Worm (Caenorhabditis elegans) whole organism, early embryonic: ENCODE data around the gene Y26G10.5.

ENCODE experiments used
- B0310.2 ChIP-seq: sonication (generic microtip); optimal IDR thresholded peaks from 2 replicates; lab custom pipeline; 2016; ENCODE audit warnings: mild to moderate bottlenecking, missing genetic modification characterization, missing compliant biosample characterization
- F13C5.2 ChIP-seq: sonication (generic microtip); optimal IDR thresholded peaks from 2 replicates; lab custom pipeline; 2017; ENCODE audit warnings: mild to moderate bottlenecking, missing genetic modification characterization, inconsistent platforms, missing compliant biosample characterization
- aly-1 ChIP-seq: sonication (generic microtip); optimal IDR thresholded peaks from 2 replicates; lab custom pipeline; 2016; ENCODE audit warnings: missing genetic modification characterization, missing compliant biosample characterization
- ama-1 ChIP-seq: fragments of 150-350 bp; optimal IDR thresholded peaks from 2 replicates; lab custom pipeline; 2014
- ceh-13 ChIP-seq: fragments of 200-800 bp; sonication (Bioruptor generic); optimal IDR thresholded peaks from 2 replicates; lab custom pipeline; 2018; ENCODE audit warnings: mild to moderate bottlenecking, missing genetic modification characterization, missing compliant biosample characterization
- ceh-36 ChIP-seq: sonication (generic microtip); optimal IDR thresholded peaks from 2 replicates; lab custom pipeline; 2016; ENCODE audit warnings: missing genetic modification characterization, inconsistent platforms, missing compliant biosample characterization
- ets-7 ChIP-seq: sonication (generic microtip); optimal IDR thresholded peaks from 2 replicates; lab custom pipeline; 2016; ENCODE audit warnings: missing genotype, missing genetic modification characterization, missing compliant biosample characterization
- flt-1 ChIP-seq: fragments of 200-800 bp; sonication (Bioruptor generic); IDR thresholded peaks from 2 replicates; pipeline ENCODE4 v1.3.6; 2022; ENCODE audit warnings: missing genetic modification characterization, missing compliant biosample characterization
- hmbx-1 ChIP-seq: sonication (generic microtip); optimal IDR thresholded peaks from 2 replicates; lab custom pipeline; 2016; ENCODE audit warnings: mild to moderate bottlenecking, missing genetic modification characterization, missing compliant biosample characterization
- hmg-4 ChIP-seq: fragments of 200-800 bp; sonication (Bioruptor generic); optimal IDR thresholded peaks from 2 replicates; lab custom pipeline; 2018; ENCODE audit warnings: mild to moderate bottlenecking, missing genetic modification characterization, missing compliant biosample characterization
- hnd-1 ChIP-seq: sonication (generic microtip); optimal IDR thresholded peaks from 2 replicates; lab custom pipeline; 2016; ENCODE audit warnings: missing genetic modification characterization, missing compliant biosample characterization
- pes-1 ChIP-seq: fragments of 200-800 bp; sonication (Bioruptor generic); IDR thresholded peaks from 2 replicates; pipeline ENCODE4 v1.3.6; 2022; ENCODE audit warnings: missing genetic modification reagents, missing genetic modification characterization, missing compliant biosample characterization
- scrt-1 ChIP-seq: fragments of 200-800 bp; sonication (Bioruptor generic); IDR thresholded peaks from 2 replicates; pipeline ENCODE4 v1.3.6; 2022; ENCODE audit warnings: missing genetic modification characterization, missing compliant biosample characterization
- sea-1 ChIP-seq: fragments of 200-800 bp; sonication (Bioruptor generic); conservative IDR thresholded peaks from 2 replicates; pipeline ENCODE4 v1.3.6; 2022; ENCODE audit warnings: missing genetic modification characterization, missing compliant biosample characterization
- tbx-11 ChIP-seq: fragments of 200-800 bp; sonication (Bioruptor generic); IDR thresholded peaks from 2 replicates; pipeline ENCODE4 v1.3.6; 2022; ENCODE audit warnings: missing genetic modification characterization, missing compliant biosample characterization
- tbx-37 ChIP-seq: fragments of 200-800 bp; sonication (Bioruptor generic); conservative IDR thresholded peaks from 2 replicates; pipeline ENCODE4 v1.3.6; 2022; ENCODE audit warnings: missing genetic modification reagents, missing genetic modification characterization, missing compliant biosample characterization
- tra-4 ChIP-seq: sonication (generic microtip); optimal IDR thresholded peaks from 2 replicates; lab custom pipeline; 2017; ENCODE audit warnings: missing genetic modification characterization, missing compliant biosample characterization

The Y26G10.5 gene

DNA sequence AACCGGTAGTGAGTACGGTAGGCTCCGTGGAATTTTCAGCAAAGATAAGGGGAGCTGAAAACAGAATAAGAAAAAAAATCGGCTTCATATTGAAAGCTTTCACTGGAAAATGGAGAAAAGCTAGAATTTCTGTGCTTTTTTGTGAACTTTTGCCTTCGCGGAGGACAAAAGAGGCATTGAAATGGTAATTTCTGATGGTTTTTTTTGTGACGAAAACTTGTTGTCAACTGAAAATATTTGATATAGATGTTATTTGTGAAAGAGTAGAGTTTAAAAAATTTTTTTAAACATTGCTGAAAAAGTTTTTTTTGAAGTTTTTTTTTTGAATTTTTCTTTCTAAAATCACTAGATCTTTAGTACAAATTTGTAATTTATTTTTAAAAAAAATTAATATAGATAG is 13.8 kb downstream of the Y26G10.5 start, which contains the start of gene F59A1.18:
F59A1.18 (minus strand) TSS at position 101 of the 400 bp plus-strand sequence.
- TF ChIP-seq F13C5.2 (tag; lab: Kevin White, UChicago), result no peak
- TF ChIP-seq sea-1 (GFP tag; lab: Robert Waterston, UW), result no peak
- TF ChIP-seq ets-7, result no peak
- no peak for TF ChIP-seq ama-1 (lab: Kevin White, UChicago)
- TF ChIP-seq pes-1 (GFP tag; lab: Robert Waterston, UW), result no peak
- TF ChIP-seq tra-4, result no peak
- TF ChIP-seq aly-1 (tag; lab: Kevin White, UChicago), result no peak
- TF ChIP-seq tbx-37, result no peak
- no peak for TF ChIP-seq flt-1
- no peak for TF ChIP-seq scrt-1 (GFP tag; lab: Robert Waterston, UW)
- no peak for TF ChIP-seq B0310.2 (tag; lab: Kevin White, UChicago)
- TF ChIP-seq hnd-1 (tag; lab: Kevin White, UChicago), result no peak
- no peak for TF ChIP-seq hmg-4
- no peak for TF ChIP-seq hmbx-1 (tag; lab: Kevin White, UChicago)
- TF ChIP-seq ceh-13, result no peak
- no peak for TF ChIP-seq ceh-36 (tag; lab: Kevin White, UChicago)
- TF ChIP-seq tbx-11 (GFP tag; lab: Robert Waterston, UW), result no peak

DNA sequence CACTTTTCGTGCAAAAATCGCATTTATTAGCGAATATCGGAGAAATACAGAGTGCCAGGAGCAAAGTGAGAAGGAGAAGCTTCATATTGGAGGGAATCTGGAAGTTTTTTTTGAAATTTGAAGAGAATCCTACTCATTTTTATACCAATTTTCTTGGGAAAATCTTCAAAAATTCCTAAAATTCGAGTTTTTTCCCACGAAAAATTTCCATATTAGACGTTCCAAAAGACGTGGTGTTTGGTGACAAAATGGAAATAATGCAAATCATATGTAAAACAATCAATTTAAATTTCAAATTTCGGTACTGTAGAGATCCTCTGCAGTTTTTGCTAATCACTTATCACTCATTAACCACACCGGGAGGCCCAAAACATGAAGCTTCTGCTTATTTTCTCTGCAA is 15.8 kb downstream of the Y26G10.5 start, which contains the start of the genes F59A1.16 and F59A1.6:
F59A1.16 (minus strand) TSS at position 101 of the 400 bp plus-strand sequence.
F59A1.6 (plus strand) TSS at position 285 of the 400 bp plus-strand sequence.
- TF ChIP-seq ets-7 (no peak), tra-4 (no peak), ceh-36 (tag; lab: Kevin White, UChicago) (no peak), tbx-37 (no peak), F13C5.2 (tag; lab: Kevin White, UChicago) (no peak)

DNA sequence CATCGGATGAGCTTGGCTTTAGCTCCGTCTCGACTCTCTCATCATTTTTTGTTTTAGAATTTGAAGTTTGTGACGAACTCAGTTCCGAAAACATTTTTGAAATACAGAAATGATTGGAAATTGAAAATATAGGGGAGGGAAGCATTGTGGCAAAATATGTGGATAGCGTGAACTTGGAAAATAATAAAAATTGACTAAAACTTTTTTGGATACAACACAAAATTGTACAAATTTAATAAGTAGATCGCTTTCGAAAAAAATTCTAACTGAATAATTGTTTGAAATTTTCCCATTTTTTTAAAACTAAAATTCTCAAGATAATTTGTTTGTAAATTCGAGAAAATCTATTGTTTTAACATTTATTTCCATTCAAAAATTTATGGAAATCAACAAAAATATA is 16.9 kb downstream of the Y26G10.5 start, which contains the start of gene F59A1.15:
F59A1.15 (minus strand) TSS at position 101 of the 400 bp plus-strand sequence.
- TF ChIP-seq hmg-4, result no peak
- TF ChIP-seq ceh-36 (tag; lab: Kevin White, UChicago), result no peak
- no peak for TF ChIP-seq B0310.2 (tag; lab: Kevin White, UChicago)
- no peak for TF ChIP-seq ama-1 (lab: Kevin White, UChicago)
- no peak for TF ChIP-seq tra-4
- no peak for TF ChIP-seq ceh-13
- no peak for TF ChIP-seq ets-7

DNA sequence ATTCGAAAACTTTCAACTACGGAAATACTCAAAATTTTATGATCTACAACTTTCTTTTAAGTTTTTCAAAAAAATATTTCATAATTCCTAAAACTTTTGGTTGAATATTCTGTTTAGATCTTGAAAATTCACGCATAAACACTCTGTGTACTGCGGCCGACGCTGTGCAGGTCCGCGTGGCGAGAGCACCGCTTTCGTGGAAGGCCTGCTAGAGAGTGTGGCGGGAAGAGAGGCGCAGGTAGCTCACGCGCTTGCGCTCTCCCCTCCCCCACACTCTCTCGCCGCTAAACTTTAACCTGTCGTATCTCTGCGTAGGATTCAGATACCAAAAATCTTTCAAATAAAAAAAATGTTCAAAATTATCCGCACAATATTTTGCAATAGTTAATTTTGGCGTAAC is 17.3 kb downstream of the Y26G10.5 start:
- TF ChIP-seq hmbx-1 (tag; lab: Kevin White, UChicago) (no peak), ceh-36 (tag; lab: Kevin White, UChicago) (no peak), ceh-13 (no peak), B0310.2 (tag; lab: Kevin White, UChicago) (no peak), hnd-1 (tag; lab: Kevin White, UChicago) (no peak), sea-1 (GFP tag; lab: Robert Waterston, UW) (no peak), flt-1 (no peak), tra-4 (no peak), ets-7 (no peak), tbx-11 (GFP tag; lab: Robert Waterston, UW) (no peak), tbx-37 (no peak), pes-1 (GFP tag; lab: Robert Waterston, UW) (no peak), scrt-1 (GFP tag; lab: Robert Waterston, UW) (no peak), aly-1 (tag; lab: Kevin White, UChicago) (no peak), F13C5.2 (tag; lab: Kevin White, UChicago) (no peak), hmg-4 (no peak), ama-1 (lab: Kevin White, UChicago) (no peak)

DNA sequence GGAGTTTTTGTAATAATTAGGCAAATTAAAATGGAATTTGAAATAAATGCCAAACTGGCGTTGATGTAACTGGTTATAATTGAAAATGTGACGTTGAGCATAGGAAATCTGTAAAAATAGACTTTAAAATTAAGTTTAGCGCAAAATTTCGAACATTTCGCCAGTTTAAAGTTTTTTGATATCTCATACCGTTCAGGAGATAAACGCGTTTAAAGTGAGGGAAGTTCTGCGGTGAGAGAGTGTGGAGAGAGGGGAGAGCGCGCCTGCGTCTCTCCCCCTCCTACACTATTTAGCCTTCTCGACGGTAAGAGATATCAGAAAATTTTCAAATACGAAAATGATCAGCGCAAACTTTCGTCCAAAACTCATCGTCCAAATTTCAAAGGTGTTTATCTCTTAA is 24.1 kb downstream of the Y26G10.5 start, which contains the start of gene str-92:
str-92 (minus strand) TSS at position 101 of the 400 bp plus-strand sequence.
- TF ChIP-seq B0310.2 (tag; lab: Kevin White, UChicago) (no peak), flt-1 (no peak), aly-1 (tag; lab: Kevin White, UChicago) (no peak), hnd-1 (tag; lab: Kevin White, UChicago) (no peak), ceh-13 (no peak), scrt-1 (GFP tag; lab: Robert Waterston, UW) (no peak), pes-1 (GFP tag; lab: Robert Waterston, UW) (no peak), F13C5.2 (tag; lab: Kevin White, UChicago) (no peak), hmbx-1 (tag; lab: Kevin White, UChicago) (no peak), sea-1 (GFP tag; lab: Robert Waterston, UW) (no peak), tbx-37 (no peak), ceh-36 (tag; lab: Kevin White, UChicago) (no peak), ama-1 (lab: Kevin White, UChicago) (no peak), ets-7 (no peak), tra-4 (no peak), hmg-4 (no peak)

DNA sequence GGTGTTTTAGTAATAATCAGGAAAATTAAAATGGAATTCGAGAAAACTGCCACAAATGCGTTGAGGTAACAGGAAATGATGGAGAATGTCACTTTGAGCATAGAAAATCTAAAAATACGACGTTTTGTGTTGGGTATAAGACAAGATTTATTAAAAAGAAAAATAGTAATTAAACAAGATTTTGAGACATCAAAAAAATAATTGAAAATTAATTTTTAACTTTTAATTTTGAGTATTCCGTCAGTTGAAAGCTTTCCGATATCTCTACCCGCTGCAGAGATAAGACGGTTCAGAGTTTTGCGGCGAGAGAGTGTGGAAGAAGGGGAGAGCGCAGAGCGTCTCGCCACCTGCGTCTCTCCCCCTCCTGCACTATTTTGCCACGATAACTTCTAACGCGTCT is 27.3 kb downstream of the Y26G10.5 start, which contains the start of gene str-93:
str-93 (minus strand) TSS at position 101 of the 400 bp plus-strand sequence.
- TF ChIP-seq tbx-37 (no peak), aly-1 (tag; lab: Kevin White, UChicago) (no peak), sea-1 (GFP tag; lab: Robert Waterston, UW) (no peak), hmbx-1 (tag; lab: Kevin White, UChicago) (no peak), hnd-1 (tag; lab: Kevin White, UChicago) (no peak)

DNA sequence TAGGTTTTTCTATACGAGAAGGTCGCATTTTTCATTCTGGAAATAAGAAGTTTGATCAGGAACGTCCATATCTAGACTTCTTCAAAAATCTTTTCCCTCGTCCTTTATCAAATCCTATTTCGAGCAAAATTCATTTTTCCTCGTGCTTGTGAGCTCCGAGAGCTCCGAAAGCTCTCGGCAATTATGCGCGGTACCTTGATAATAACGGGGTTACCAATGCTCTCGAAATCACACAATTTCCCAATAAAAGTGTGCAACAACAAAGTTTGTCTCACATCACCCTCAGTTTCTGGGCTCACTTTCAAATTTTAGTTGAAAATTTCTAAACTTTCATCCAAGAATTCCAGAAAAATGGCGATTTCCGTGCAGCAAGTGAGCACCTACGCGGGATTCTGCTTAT is 32.1 kb downstream of the Y26G10.5 start, which contains the start of gene str-89:
str-89 (plus strand) TSS at position 301 of the 400 bp plus-strand sequence.
- TF ChIP-seq flt-1 (no peak), ceh-13 (no peak), hmg-4 (no peak), scrt-1 (GFP tag; lab: Robert Waterston, UW) (no peak), F13C5.2 (tag; lab: Kevin White, UChicago) (no peak), ets-7 (no peak), aly-1 (tag; lab: Kevin White, UChicago) (no peak), sea-1 (GFP tag; lab: Robert Waterston, UW) (no peak), pes-1 (GFP tag; lab: Robert Waterston, UW) (no peak), hnd-1 (tag; lab: Kevin White, UChicago) (no peak), hmbx-1 (tag; lab: Kevin White, UChicago) (no peak), tra-4 (no peak), B0310.2 (tag; lab: Kevin White, UChicago) (no peak), tbx-11 (GFP tag; lab: Robert Waterston, UW) (no peak), tbx-37 (no peak), ceh-36 (tag; lab: Kevin White, UChicago) (no peak)
